Worm (Caenorhabditis elegans): ENCODE data around the gene nhr-66.

Gene nhr-66

ce11 chrIV:8236502-8236901, at the start of gene nhr-66:
Gene nhr-66, minus strand, starts transcription at chrIV:8236602.
- TF ChIP-seq ztf-11 (tag; optimal IDR thresholded peaks at IDR 0.05) (no peak), unc-39 (tag; optimal IDR thresholded peaks at IDR 0.05) (no peak), nhr-43 (tag; optimal IDR thresholded peaks at IDR 0.05; ENCODE audit: poor library complexity, severe bottlenecking) (no peak), elt-1 (tag; optimal IDR thresholded peaks at IDR 0.05) (no peak), nhr-12 (tag; optimal IDR thresholded peaks at IDR 0.05) (no peak), nhr-237 (tag; optimal IDR thresholded peaks at IDR 0.05) (no peak), mdl-1 (tag; optimal IDR thresholded peaks at IDR 0.05) (no peak), daf-12 (tag; optimal IDR thresholded peaks at IDR 0.05) (no peak)

ce11 chrIV:8283214-8283613, 46.8 kb upstream of the nhr-66 start:
- TF ChIP-seq tbx-2 (tag; optimal IDR thresholded peaks at IDR 0.05) = no peak
- TF ChIP-seq fkh-2 (tag; optimal IDR thresholded peaks at IDR 0.05) = no peak
- TF ChIP-seq fkh-10 (GFP tag; optimal IDR thresholded peaks at IDR 0.05) = no peak
- TF ChIP-seq daf-12 (tag; optimal IDR thresholded peaks at IDR 0.05) = no peak
- TF ChIP-seq ZK546.5 (tag; optimal IDR thresholded peaks at IDR 0.05) = no peak
- no peak for TF ChIP-seq jun-1 (tag; optimal IDR thresholded peaks at IDR 0.05)
- no peak for TF ChIP-seq nhr-67 (tag; optimal IDR thresholded peaks at IDR 0.05)
- no peak for TF ChIP-seq fos-1 (tag; optimal IDR thresholded peaks at IDR 0.05)
- TF ChIP-seq aly-2 (tag; optimal IDR thresholded peaks at IDR 0.05) = no peak

ce11 chrIV:8276609-8277008, 40.2 kb upstream of the nhr-66 start, which contains the start of gene K07H8.12:
Gene K07H8.12, minus strand, starts transcription at chrIV:8276709.
- TF ChIP-seq lin-39 (tag; optimal IDR thresholded peaks at IDR 0.05) = no peak
- TF ChIP-seq nhr-237 (tag; optimal IDR thresholded peaks at IDR 0.05) = no peak
- no peak for TF ChIP-seq lin-15B (tag; optimal IDR thresholded peaks at IDR 0.05)
- TF ChIP-seq pqm-1 (tag; optimal IDR thresholded peaks at IDR 0.05) = no peak
- TF ChIP-seq snpc-4 (tag; optimal IDR thresholded peaks at IDR 0.05) = no peak
- TF ChIP-seq nhr-12 (tag; optimal IDR thresholded peaks at IDR 0.05) = no peak
- no peak for TF ChIP-seq nhr-23 (tag; optimal IDR thresholded peaks at IDR 0.05)
- TF ChIP-seq ceh-82 (tag; optimal IDR thresholded peaks at IDR 0.05) = no peak
- TF ChIP-seq eor-1 (tag; optimal IDR thresholded peaks at IDR 0.05) = no peak
- TF ChIP-seq egl-27 (tag; optimal IDR thresholded peaks at IDR 0.05) = no peak
- TF ChIP-seq sea-2 (GFP tag; optimal IDR thresholded peaks at IDR 0.05) = no peak
- TF ChIP-seq pha-4 (tag; optimal IDR thresholded peaks at IDR 0.05) = no peak
- TF ChIP-seq zag-1 (tag; optimal IDR thresholded peaks at IDR 0.05) = no peak
- TF ChIP-seq unc-39 (tag; optimal IDR thresholded peaks at IDR 0.05) = no peak
- TF ChIP-seq mml-1 (tag; optimal IDR thresholded peaks at IDR 0.05) = no peak
- TF ChIP-seq skn-1 (tag; optimal IDR thresholded peaks at IDR 0.05) = no peak

ce11 chrIV:8275232-8275631, 38.8 kb upstream of the nhr-66 start, which contains the start of gene K07H8.11:
Gene K07H8.11, minus strand, starts transcription at chrIV:8275332.
- no peak for TF ChIP-seq mdl-1 (tag; optimal IDR thresholded peaks at IDR 0.05)
- no peak for TF ChIP-seq nhr-23 (tag; optimal IDR thresholded peaks at IDR 0.05)
- TF ChIP-seq jun-1 (tag; optimal IDR thresholded peaks at IDR 0.05) = no peak
- no peak for TF ChIP-seq hmg-11 (tag; optimal IDR thresholded peaks at IDR 0.05)
- TF ChIP-seq unc-39 (tag; optimal IDR thresholded peaks at IDR 0.05) = no peak
- no peak for TF ChIP-seq elt-2 (tag; optimal IDR thresholded peaks at IDR 0.05)
- TF ChIP-seq egl-5 (tag; optimal IDR thresholded peaks at IDR 0.05) = no peak
- no peak for TF ChIP-seq nhr-12 (tag; optimal IDR thresholded peaks at IDR 0.05)
- TF ChIP-seq pha-4 (tag; optimal IDR thresholded peaks at IDR 0.05) = no peak
- TF ChIP-seq elt-1 (tag; optimal IDR thresholded peaks at IDR 0.05) = no peak
- TF ChIP-seq nhr-11 (tag; optimal IDR thresholded peaks at IDR 0.05) = no peak
- TF ChIP-seq daf-12 (tag; optimal IDR thresholded peaks at IDR 0.05) = no peak
- no peak for TF ChIP-seq nhr-77 (tag; optimal IDR thresholded peaks at IDR 0.05)
- TF ChIP-seq ztf-11 (tag; optimal IDR thresholded peaks at IDR 0.05) = no peak
- no peak for TF ChIP-seq nhr-28 (tag; optimal IDR thresholded peaks at IDR 0.05)
- TF ChIP-seq ceh-82 (tag; optimal IDR thresholded peaks at IDR 0.05) = no peak
- no peak for TF ChIP-seq unc-62 (GFP tag; optimal IDR thresholded peaks at IDR 0.05)
- TF ChIP-seq zag-1 (tag; optimal IDR thresholded peaks at IDR 0.05) = no peak
- no peak for TF ChIP-seq ZK546.5 (tag; optimal IDR thresholded peaks at IDR 0.05)
- no peak for TF ChIP-seq nhr-43 (tag; optimal IDR thresholded peaks at IDR 0.05; ENCODE audit: poor library complexity, severe bottlenecking)

ce11 chrIV:8273334-8273733, 36.9 kb upstream of the nhr-66 start:
- TF ChIP-seq elt-1 (tag; optimal IDR thresholded peaks at IDR 0.05) = peak; percentile 66
- no peak for TF ChIP-seq fkh-10 (GFP tag; optimal IDR thresholded peaks at IDR 0.05)
